Worm (Caenorhabditis elegans) whole organism, young adult: Measurements from ENCODE around the gene kin-20.
A peak's percentile ranks its signal among the peaks of the same experiment; 100 is the strongest.

Source experiments
- D2030.7 ChIP-seq: fragments of 200-800 bp; sonication (Bioruptor generic); IDR thresholded peaks from 2 replicates; pipeline ENCODE4 v1.3.6; 2022; ENCODE audit warnings: missing genetic modification reagents, missing genetic modification characterization, missing compliant biosample characterization
- F10E7.11 ChIP-seq: sonication (generic microtip); optimal IDR thresholded peaks from 2 replicates; lab custom pipeline; 2017; ENCODE audit warnings: mild to moderate bottlenecking, missing genetic modification characterization, moderate library complexity, missing compliant biosample characterization
- F37B4.10 ChIP-seq: fragments of 200-800 bp; sonication (Bioruptor generic); IDR thresholded peaks from 2 replicates; pipeline ENCODE4 v1.3.6; 2022; ENCODE audit warnings: missing genetic modification characterization, missing compliant biosample characterization
- F39B2.1 ChIP-seq: fragments of 200-800 bp; sonication (Bioruptor generic); IDR thresholded peaks from 2 replicates; pipeline ENCODE4 v1.3.6; 2022; ENCODE audit warnings: missing genetic modification reagents, missing genetic modification characterization, missing compliant biosample characterization
- F55B11.4 ChIP-seq: sonication (generic microtip); optimal IDR thresholded peaks from 2 replicates; lab custom pipeline; 2016; ENCODE audit warnings: missing compliant biosample characterization, missing genetic modification characterization, borderline replicate concordance; ENCODE audit not compliant: insufficient read depth
- F57C9.4 ChIP-seq: sonication (generic microtip); optimal IDR thresholded peaks from 2 replicates; lab custom pipeline; 2017; ENCODE audit warnings: mild to moderate bottlenecking, missing genetic modification characterization, missing compliant biosample characterization
- K12H6.12 ChIP-seq: fragments of 200-800 bp; sonication (Bioruptor generic); optimal IDR thresholded peaks from 2 replicates; lab custom pipeline; 2018; ENCODE audit warnings: mild to moderate bottlenecking, missing genetic modification characterization, missing compliant biosample characterization
- T07F8.4 ChIP-seq: sonication (generic microtip); optimal IDR thresholded peaks from 2 replicates; lab custom pipeline; 2016; ENCODE audit warnings: mild to moderate bottlenecking, missing genetic modification characterization, moderate library complexity, missing compliant biosample characterization
- Y56A3A.18 ChIP-seq: fragments of 200-800 bp; sonication (Bioruptor generic); IDR thresholded peaks from 2 replicates; pipeline ENCODE4 v1.3.6; 2022; ENCODE audit warnings: missing genetic modification reagents, missing genetic modification characterization, missing compliant biosample characterization
- Y67H2A.10 ChIP-seq: fragments of 200-800 bp; sonication (Bioruptor generic); conservative IDR thresholded peaks from 2 replicates; pipeline ENCODE4 v1.3.6; 2022; ENCODE audit warnings: missing genetic modification reagents, missing genetic modification characterization, missing compliant biosample characterization
- Y95B8A.8 ChIP-seq: fragments of 200-800 bp; sonication (Bioruptor generic); IDR thresholded peaks from 2 replicates; pipeline ENCODE4 v1.3.6; 2022; ENCODE audit warnings: missing genetic modification reagents, missing genetic modification characterization, missing compliant biosample characterization
- aptf-2 ChIP-seq: fragments of 200-800 bp; sonication (Bioruptor generic); conservative IDR thresholded peaks from 2 replicates; pipeline ENCODE4 v1.3.6; 2022; ENCODE audit warnings: missing genetic modification reagents, missing genetic modification characterization, missing compliant biosample characterization
- athp-1 ChIP-seq: sonication (generic microtip); optimal IDR thresholded peaks from 2 replicates; lab custom pipeline; 2017; ENCODE audit warnings: mild to moderate bottlenecking, missing genetic modification characterization, missing compliant biosample characterization
- attf-3 ChIP-seq: fragments of 200-800 bp; sonication (Bioruptor generic); conservative IDR thresholded peaks from 2 replicates; pipeline ENCODE4 v1.3.6; 2022; ENCODE audit warnings: missing genetic modification reagents, missing genetic modification characterization, missing compliant biosample characterization
- bed-2 ChIP-seq: fragments of 200-800 bp; sonication (Bioruptor generic); IDR thresholded peaks from 2 replicates; pipeline ENCODE4 v1.3.6; 2022; ENCODE audit warnings: missing genetic modification reagents, missing genetic modification characterization, missing compliant biosample characterization
- ccch-3 ChIP-seq: fragments of 200-800 bp; sonication (Bioruptor generic); optimal IDR thresholded peaks from 2 replicates; lab custom pipeline; 2018; ENCODE audit warnings: mild to moderate bottlenecking, missing genetic modification characterization, missing compliant biosample characterization
- cebp-2 ChIP-seq: fragments of 200-800 bp; sonication (Bioruptor generic); IDR thresholded peaks from 2 replicates; pipeline ENCODE4 v1.3.6; 2022; ENCODE audit warnings: missing genetic modification characterization, missing compliant biosample characterization
- ceh-27 ChIP-seq: fragments of 200-800 bp; sonication (Bioruptor generic); optimal IDR thresholded peaks from 2 replicates; lab custom pipeline; 2018; ENCODE audit warnings: mild to moderate bottlenecking, missing genetic modification characterization, moderate library complexity, missing compliant biosample characterization
- dpl-1 ChIP-seq: fragments of 150-350 bp; optimal IDR thresholded peaks from 2 replicates; lab custom pipeline; 2014; ENCODE audit warnings: missing biosample characterization, missing genetic modification reagents, missing genetic modification characterization
- efl-1 ChIP-seq: fragments of 150-350 bp; optimal IDR thresholded peaks from 2 replicates; lab custom pipeline; 2014; ENCODE audit warnings: missing biosample characterization, missing genetic modification reagents, missing genetic modification characterization
- egl-18 ChIP-seq: fragments of 200-800 bp; sonication (Bioruptor generic); IDR thresholded peaks from 2 replicates; pipeline ENCODE4 v1.3.6; 2022; ENCODE audit warnings: missing genetic modification reagents, missing genetic modification characterization, missing compliant biosample characterization
- egrh-3 ChIP-seq: fragments of 200-800 bp; sonication (Bioruptor generic); IDR thresholded peaks from 2 replicates; pipeline ENCODE4 v1.3.6; 2022; ENCODE audit warnings: missing genetic modification reagents, missing genetic modification characterization, missing compliant biosample characterization
- ekl-4 ChIP-seq: fragments of 200-800 bp; sonication (Bioruptor generic); IDR thresholded peaks from 2 replicates; pipeline ENCODE4 v1.3.6; 2022; ENCODE audit warnings: missing genetic modification reagents, missing genetic modification characterization, missing compliant biosample characterization
- hlh-26 ChIP-seq: fragments of 200-800 bp; sonication (Bioruptor generic); conservative IDR thresholded peaks from 2 replicates; pipeline ENCODE4 v1.3.6; 2022; ENCODE audit warnings: missing genetic modification reagents, missing genetic modification characterization, missing compliant biosample characterization
- hrde-1 ChIP-seq: sonication (generic microtip); optimal IDR thresholded peaks from 2 replicates; lab custom pipeline; 2016; ENCODE audit warnings: missing genetic modification characterization, mild to moderate bottlenecking, missing compliant biosample characterization, moderate library complexity, missing genotype, missing genetic modification reagents, borderline replicate concordance
- lin-40 ChIP-seq: sonication (generic microtip); optimal IDR thresholded peaks from 2 replicates; lab custom pipeline; 2016; ENCODE audit warnings: missing genetic modification characterization, mild to moderate bottlenecking, missing compliant biosample characterization, missing genotype, missing genetic modification reagents
- lir-1 ChIP-seq: fragments of 200-800 bp; sonication (Bioruptor generic); conservative IDR thresholded peaks from 2 replicates; pipeline ENCODE4 v1.3.6; 2022; ENCODE audit warnings: missing genetic modification reagents, missing genetic modification characterization, missing compliant biosample characterization
- lsy-27 ChIP-seq: sonication (generic microtip); optimal IDR thresholded peaks from 2 replicates; lab custom pipeline; 2017; ENCODE audit warnings: missing genetic modification characterization, mild to moderate bottlenecking, missing compliant biosample characterization, antibody characterized with exemption, missing genotype, borderline replicate concordance; ENCODE audit not compliant: insufficient read depth
- madf-6 ChIP-seq: fragments of 200-800 bp; sonication (Bioruptor generic); IDR thresholded peaks from 2 replicates; pipeline ENCODE4 v1.3.6; 2022; ENCODE audit warnings: missing genetic modification reagents, missing genetic modification characterization, missing compliant biosample characterization
- mcd-1 ChIP-seq: fragments of 200-800 bp; sonication (Bioruptor generic); IDR thresholded peaks from 2 replicates; pipeline ENCODE4 v1.3.6; 2022; ENCODE audit warnings: missing genetic modification reagents, missing genetic modification characterization, missing compliant biosample characterization
- mel-28 ChIP-seq: sonication (generic microtip); optimal IDR thresholded peaks from 2 replicates; lab custom pipeline; 2016; ENCODE audit warnings: borderline replicate concordance, mild to moderate bottlenecking, missing genetic modification characterization, missing compliant biosample characterization
- mes-4 ChIP-seq: sonication (generic microtip); optimal IDR thresholded peaks from 2 replicates; lab custom pipeline; 2016; ENCODE audit warnings: missing genotype, missing genetic modification characterization, missing compliant biosample characterization
- nfya-2 ChIP-seq: fragments of 200-800 bp; sonication (Bioruptor generic); IDR thresholded peaks from 2 replicates; pipeline ENCODE4 v1.3.6; 2022; ENCODE audit warnings: missing genetic modification reagents, missing genetic modification characterization, missing compliant biosample characterization
- nfyb-1 ChIP-seq: fragments of 200-800 bp; sonication (Bioruptor generic); IDR thresholded peaks from 2 replicates; pipeline ENCODE4 v1.3.6; 2022; ENCODE audit warnings: missing genetic modification reagents, missing genetic modification characterization, missing compliant biosample characterization
- nhr-80 ChIP-seq: sonication (generic microtip); optimal IDR thresholded peaks from 2 replicates; lab custom pipeline; 2016; ENCODE audit warnings: missing genetic modification characterization, missing compliant biosample characterization
- rec-8 ChIP-seq, 2 experiments: sonication (generic microtip); optimal IDR thresholded peaks; 2 replicates each; lab custom pipeline; 2016; ENCODE audit warnings: mild to moderate bottlenecking in 2 of 2, missing genetic modification characterization in 2 of 2, missing genetic modification reagents in 2 of 2, missing genotype in 2 of 2, missing biosample characterization in 1 of 2, missing compliant biosample characterization in 1 of 2, moderate library complexity in 1 of 2
- sea-2 ChIP-seq: fragments of 200-800 bp; sonication (Bioruptor generic); IDR thresholded peaks from 2 replicates; pipeline ENCODE4 v1.3.6; 2022; ENCODE audit warnings: missing genetic modification characterization, missing compliant biosample characterization
- snpc-1.1 ChIP-seq: sonication (generic microtip); optimal IDR thresholded peaks from 2 replicates; lab custom pipeline; 2017; ENCODE audit warnings: missing genetic modification characterization, mild to moderate bottlenecking, missing compliant biosample characterization, antibody characterized with exemption, moderate library complexity, missing genotype, missing genetic modification reagents; ENCODE audit not compliant: insufficient read depth
- snpc-3.4 ChIP-seq: sonication (generic microtip); optimal IDR thresholded peaks from 2 replicates; lab custom pipeline; 2017; ENCODE audit warnings: missing genetic modification characterization, mild to moderate bottlenecking, missing compliant biosample characterization, antibody characterized with exemption, moderate library complexity, missing genotype, missing genetic modification reagents
- snpc-4 ChIP-seq, 5 experiments: fragments of 150-350 bp in 1 of 5; sonication (generic microtip) in 4 of 5; optimal IDR thresholded peaks; 2 replicates each; lab custom pipeline; 2014 to 2018; ENCODE audit warnings: missing genetic modification characterization in 5 of 5, missing biosample characterization in 3 of 5, antibody characterized with exemption in 2 of 5, mild to moderate bottlenecking in 2 of 5, missing compliant biosample characterization in 2 of 5, missing genotype in 2 of 5, moderate library complexity in 2 of 5, missing genetic modification reagents in 1 of 5
- tbx-9 ChIP-seq: sonication (generic microtip); optimal IDR thresholded peaks from 2 replicates; lab custom pipeline; 2016; ENCODE audit warnings: borderline replicate concordance, missing genetic modification characterization, inconsistent platforms, missing compliant biosample characterization
- tlf-1 ChIP-seq: fragments of 200-800 bp; sonication (Bioruptor generic); optimal IDR thresholded peaks from 2 replicates; lab custom pipeline; 2018; ENCODE audit warnings: mild to moderate bottlenecking, missing genetic modification characterization, missing compliant biosample characterization
- xnd-1 ChIP-seq: sonication (generic microtip); optimal IDR thresholded peaks from 2 replicates; lab custom pipeline; 2016; ENCODE audit warnings: missing genotype, missing genetic modification reagents, missing genetic modification characterization, missing compliant biosample characterization
- zim-3 ChIP-seq: sonication (generic microtip); optimal IDR thresholded peaks from 2 replicates; lab custom pipeline; 2017; ENCODE audit warnings: mild to moderate bottlenecking, missing genetic modification characterization, moderate library complexity, missing compliant biosample characterization
- ztf-26 ChIP-seq: sonication (generic microtip); optimal IDR thresholded peaks from 2 replicates; lab custom pipeline; 2017; ENCODE audit warnings: missing genetic modification characterization, missing compliant biosample characterization
- ztf-28 ChIP-seq: fragments of 200-800 bp; sonication (Bioruptor generic); IDR thresholded peaks from 2 replicates; pipeline ENCODE4 v1.3.6; 2022; ENCODE audit warnings: missing genetic modification reagents, missing genetic modification characterization, missing compliant biosample characterization
- ztf-3 ChIP-seq: fragments of 200-800 bp; sonication (Bioruptor generic); optimal IDR thresholded peaks from 2 replicates; lab custom pipeline; 2018; ENCODE audit warnings: mild to moderate bottlenecking, missing genetic modification characterization, missing compliant biosample characterization
- ztf-6 ChIP-seq: fragments of 200-800 bp; sonication (Bioruptor generic); IDR thresholded peaks from 2 replicates; pipeline ENCODE4 v1.3.6; 2022; ENCODE audit warnings: missing genetic modification reagents, missing genetic modification characterization, missing compliant biosample characterization

kin-20 gene

DNA sequence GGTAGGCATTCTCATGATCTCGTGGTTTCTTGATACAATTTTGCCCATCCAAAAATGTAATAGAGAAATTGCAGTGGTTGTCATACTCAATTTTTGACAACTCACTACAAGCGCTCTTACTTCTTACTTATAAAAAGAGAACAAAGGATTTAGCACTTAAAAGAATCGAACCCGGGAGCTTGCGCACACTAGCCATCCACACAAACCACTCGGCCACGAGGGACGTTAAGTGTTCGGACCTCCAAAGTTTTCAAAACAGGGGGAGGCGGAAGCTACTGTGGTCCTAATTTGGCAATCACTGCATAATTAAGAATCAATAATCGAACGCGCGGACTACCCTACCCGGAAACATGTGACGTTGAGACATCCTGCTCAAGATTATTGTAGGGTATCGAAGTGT, 34.8 kb downstream of the kin-20 start (continued):
- TF ChIP-seq Y56A3A.18 (GFP tag; lab: Robert Waterston, UW), result no peak
- 0 out of 2 replicates have a peak, but pooled peaks have one; percentile 37 for TF ChIP-seq Y95B8A.8 (GFP tag; lab: Robert Waterston, UW)
- TF ChIP-seq efl-1 (GFP tag; lab: Kevin White, UChicago), result no peak
- TF ChIP-seq ccch-3, result no peak
- TF ChIP-seq hlh-26 (GFP tag; lab: Robert Waterston, UW), result no peak
- TF ChIP-seq T07F8.4 (tag; lab: Kevin White, UChicago), result no peak
- TF ChIP-seq ztf-6 (GFP tag; lab: Robert Waterston, UW), result no peak
- no peak for TF ChIP-seq mel-28
- no peak for TF ChIP-seq F39B2.1 (GFP tag; lab: Robert Waterston, UW)
- TF ChIP-seq athp-1 (tag; lab: Kevin White, UChicago), result no peak
- peak; percentile 15; the same call in 1 of the 2 replicates for TF ChIP-seq madf-6
- TF ChIP-seq D2030.7 (GFP tag; lab: Robert Waterston, UW), result peak; percentile 66; the same call in 1 of the 2 replicates
- no peak for TF ChIP-seq F10E7.11 (tag; lab: Kevin White, UChicago)
- TF ChIP-seq ztf-3 (GFP tag; lab: Kevin White, UChicago), result no peak
- no peak for TF ChIP-seq ztf-26 (tag; lab: Kevin White, UChicago)
- no peak for TF ChIP-seq hrde-1 (tag; lab: Kevin White, UChicago)
- no peak for TF ChIP-seq ceh-27 (GFP tag; lab: Kevin White, UChicago)
- TF ChIP-seq zim-3, result no peak
- TF ChIP-seq xnd-1 (tag; lab: Kevin White, UChicago), result no peak
- no peak for TF ChIP-seq sea-2 (GFP tag; lab: Robert Waterston, UW)
- TF ChIP-seq Y67H2A.10, result no peak
- peak; percentile 54 for TF ChIP-seq snpc-4 (GFP tag; optimal IDR thresholded peaks at IDR 0.05; lab: Kevin White, UChicago)
- TF ChIP-seq snpc-4 (tag; optimal IDR thresholded peaks at IDR 0.05; lab: Kevin White, UChicago), result peak in 1 of 4 experiments; percentile 66
- no peak for TF ChIP-seq dpl-1 (GFP tag; lab: Kevin White, UChicago)
- TF ChIP-seq egl-18 (GFP tag; lab: Robert Waterston, UW), result no peak
- no peak for TF ChIP-seq F37B4.10 (GFP tag; lab: Robert Waterston, UW)
- no peak for TF ChIP-seq cebp-2
- TF ChIP-seq attf-3 (GFP tag; lab: Robert Waterston, UW), result no peak
- no peak for TF ChIP-seq nfya-2
- TF ChIP-seq bed-2 (GFP tag; lab: Robert Waterston, UW), result no peak
- no peak for TF ChIP-seq nhr-80 (tag; lab: Kevin White, UChicago)
- peak; percentile 71 for TF ChIP-seq snpc-3.4 (tag; lab: Kevin White, UChicago)
- TF ChIP-seq aptf-2, result no peak
- TF ChIP-seq ztf-28 (GFP tag; lab: Robert Waterston, UW), result no peak
- no peak for TF ChIP-seq F57C9.4 (tag; lab: Kevin White, UChicago)
- no peak for TF ChIP-seq lin-40 (tag; lab: Kevin White, UChicago)
- TF ChIP-seq rec-8 (tag; optimal IDR thresholded peaks at IDR 0.05; lab: Kevin White, UChicago), result peak in 1 of 2 experiments; percentile 24
- TF ChIP-seq egrh-3 (GFP tag; lab: Robert Waterston, UW), result no peak
- no peak for TF ChIP-seq ekl-4 (GFP tag; lab: Robert Waterston, UW)
- no peak for TF ChIP-seq tbx-9
- no peak for TF ChIP-seq K12H6.12 (tag; lab: Kevin White, UChicago)
- TF ChIP-seq mes-4 (tag; lab: Kevin White, UChicago), result no peak
- TF ChIP-seq lsy-27, result no peak
- no peak for TF ChIP-seq mcd-1 (GFP tag; lab: Robert Waterston, UW)
- TF ChIP-seq nfyb-1 (GFP tag; lab: Robert Waterston, UW), result no peak
- no peak for TF ChIP-seq tlf-1 (GFP tag; lab: Kevin White, UChicago)
- TF ChIP-seq snpc-1.1, result peak; percentile 41
- no peak for TF ChIP-seq lir-1
- no peak for TF ChIP-seq F55B11.4 (tag; lab: Kevin White, UChicago)
